Worm (Caenorhabditis elegans) whole organism, mixed stage, embryonic: ENCODE data around the gene anp-1.

Experiments used
- M03D4.4 ChIP-seq: sonication (generic microtip); optimal IDR thresholded peaks from 2 replicates; lab custom pipeline; 2017; ENCODE audit warnings: mild to moderate bottlenecking, missing genetic modification characterization, missing compliant biosample characterization
- bed-3 ChIP-seq: fragments of 200-800 bp; sonication (Bioruptor generic); optimal IDR thresholded peaks from 3 replicates; lab custom pipeline; 2018; ENCODE audit warnings: mild to moderate bottlenecking, missing genetic modification characterization, moderate library complexity, missing compliant biosample characterization
- blmp-1 ChIP-seq: fragments of 150-350 bp; optimal IDR thresholded peaks from 2 replicates; lab custom pipeline; 2014; ENCODE audit warnings: missing biosample characterization, missing genetic modification characterization
- ceh-39 ChIP-seq: fragments of 150-350 bp; optimal IDR thresholded peaks from 2 replicates; lab custom pipeline; 2014; ENCODE audit warnings: missing biosample characterization, missing genetic modification characterization
- ceh-43 ChIP-seq: fragments of 200-800 bp; sonication (Bioruptor generic); optimal IDR thresholded peaks from 2 replicates; lab custom pipeline; 2018; ENCODE audit warnings: mild to moderate bottlenecking, missing genetic modification characterization, moderate library complexity, missing compliant biosample characterization
- ceh-83 ChIP-seq: fragments of 200-800 bp; sonication (Bioruptor generic); optimal IDR thresholded peaks from 2 replicates; lab custom pipeline; 2018; ENCODE audit warnings: mild to moderate bottlenecking, missing genetic modification characterization, missing compliant biosample characterization
- ces-1 ChIP-seq: fragments of 150-350 bp; optimal IDR thresholded peaks from 2 replicates; lab custom pipeline; 2014; ENCODE audit warnings: missing biosample characterization, missing genetic modification reagents, missing genetic modification characterization
- cnd-1 ChIP-seq: fragments of 200-800 bp; sonication (Bioruptor generic); optimal IDR thresholded peaks from 2 replicates; lab custom pipeline; 2018; ENCODE audit warnings: mild to moderate bottlenecking, missing genetic modification characterization, missing compliant biosample characterization
- drap-1 ChIP-seq: fragments of 200-800 bp; sonication (Bioruptor generic); optimal IDR thresholded peaks from 3 replicates; lab custom pipeline; 2018; ENCODE audit warnings: mild to moderate bottlenecking, missing genetic modification characterization, missing compliant biosample characterization
- elt-1 ChIP-seq: sonication (generic microtip); optimal IDR thresholded peaks from 2 replicates; lab custom pipeline; 2017; ENCODE audit warnings: missing genetic modification characterization, mild to moderate bottlenecking, missing compliant biosample characterization, antibody characterized with exemption, moderate library complexity, borderline replicate concordance; ENCODE audit not compliant: insufficient read depth
- elt-3 ChIP-seq: fragments of 150-350 bp; optimal IDR thresholded peaks from 2 replicates; lab custom pipeline; 2014; ENCODE audit warnings: missing biosample characterization, missing genetic modification characterization
- flh-1 ChIP-seq: fragments of 200-800 bp; sonication (Bioruptor generic); optimal IDR thresholded peaks from 2 replicates; lab custom pipeline; 2018; ENCODE audit warnings: mild to moderate bottlenecking, missing genetic modification characterization, moderate library complexity, missing compliant biosample characterization
- ham-2 ChIP-seq: fragments of 200-800 bp; sonication (Bioruptor generic); optimal IDR thresholded peaks from 2 replicates; lab custom pipeline; 2018; ENCODE audit warnings: mild to moderate bottlenecking, missing genetic modification characterization, missing compliant biosample characterization
- hlh-1 ChIP-seq: fragments of 150-350 bp; optimal IDR thresholded peaks from 2 replicates; lab custom pipeline; 2014; ENCODE audit warnings: missing biosample characterization, missing genetic modification reagents, missing genetic modification characterization
- lin-13 ChIP-seq: fragments of 150-350 bp; optimal IDR thresholded peaks from 2 replicates; lab custom pipeline; 2014; ENCODE audit warnings: missing biosample characterization, missing genetic modification characterization
- lin-32 ChIP-seq: fragments of 200-800 bp; sonication (Bioruptor generic); optimal IDR thresholded peaks from 2 replicates; lab custom pipeline; 2018; ENCODE audit warnings: mild to moderate bottlenecking, missing genetic modification characterization, missing compliant biosample characterization
- lsy-2 ChIP-seq: fragments of 150-350 bp; optimal IDR thresholded peaks from 2 replicates; lab custom pipeline; 2014; ENCODE audit warnings: missing biosample characterization, missing genetic modification characterization
- mab-5 ChIP-seq: fragments of 150-350 bp; optimal IDR thresholded peaks from 2 replicates; lab custom pipeline; 2014; ENCODE audit warnings: missing biosample characterization, missing genetic modification characterization
- mep-1 ChIP-seq: fragments of 150-350 bp; optimal IDR thresholded peaks from 2 replicates; lab custom pipeline; 2017; ENCODE audit warnings: missing biosample characterization, missing genetic modification reagents, missing genetic modification characterization, inconsistent platforms
- mls-2 ChIP-seq: sonication (generic microtip); optimal IDR thresholded peaks from 2 replicates; lab custom pipeline; 2016; ENCODE audit warnings: mild to moderate bottlenecking, missing genetic modification characterization, moderate library complexity, missing compliant biosample characterization
- nhr-12 ChIP-seq: fragments of 150-350 bp; optimal IDR thresholded peaks from 2 replicates; lab custom pipeline; 2014; ENCODE audit warnings: missing biosample characterization, missing genetic modification characterization
- nhr-2 ChIP-seq: fragments of 150-350 bp; optimal IDR thresholded peaks from 2 replicates; lab custom pipeline; 2014; ENCODE audit warnings: missing biosample characterization, missing genetic modification characterization
- nhr-237 ChIP-seq: fragments of 150-350 bp; optimal IDR thresholded peaks from 2 replicates; lab custom pipeline; 2014; ENCODE audit warnings: missing biosample characterization, missing genetic modification characterization
- nhr-28 ChIP-seq: fragments of 150-350 bp; optimal IDR thresholded peaks from 2 replicates; lab custom pipeline; 2014; ENCODE audit warnings: missing biosample characterization, missing genetic modification characterization
- nhr-76 ChIP-seq: sonication (generic microtip); optimal IDR thresholded peaks from 2 replicates; lab custom pipeline; 2017; ENCODE audit warnings: missing biosample characterization, missing genetic modification characterization
- pha-4 ChIP-seq: fragments of 150-350 bp; optimal IDR thresholded peaks from 2 replicates; lab custom pipeline; 2018; ENCODE audit warnings: missing biosample characterization, missing genetic modification reagents, missing genetic modification characterization
- sem-2 ChIP-seq: fragments of 200-800 bp; sonication (Bioruptor generic); optimal IDR thresholded peaks from 2 replicates; lab custom pipeline; 2018; ENCODE audit warnings: mild to moderate bottlenecking, missing genetic modification characterization, missing compliant biosample characterization
- snpc-4 ChIP-seq: fragments of 150-350 bp; optimal IDR thresholded peaks from 2 replicates; lab custom pipeline; 2014; ENCODE audit warnings: missing biosample characterization, missing genetic modification characterization
- sptf-1 ChIP-seq: sonication (generic microtip); optimal IDR thresholded peaks from 2 replicates; lab custom pipeline; 2017; ENCODE audit warnings: mild to moderate bottlenecking, missing genetic modification characterization, moderate library complexity, missing compliant biosample characterization
- tbx-8 ChIP-seq: fragments of 200-800 bp; sonication (Bioruptor generic); optimal IDR thresholded peaks from 2 replicates; lab custom pipeline; 2018; ENCODE audit warnings: mild to moderate bottlenecking, missing genetic modification characterization, moderate library complexity, missing compliant biosample characterization
- unc-120 ChIP-seq: sonication (generic microtip); optimal IDR thresholded peaks from 2 replicates; lab custom pipeline; 2017; ENCODE audit warnings: missing genetic modification characterization, missing compliant biosample characterization; ENCODE audit not compliant: poor library complexity, severe bottlenecking
- unc-39 ChIP-seq: fragments of 150-350 bp; optimal IDR thresholded peaks from 2 replicates; lab custom pipeline; 2014; ENCODE audit warnings: missing biosample characterization, missing genetic modification characterization
- unc-62 ChIP-seq: fragments of 150-350 bp; optimal IDR thresholded peaks from 2 replicates; lab custom pipeline; 2014; ENCODE audit warnings: missing biosample characterization, missing genetic modification reagents, missing genetic modification characterization
- zip-8 ChIP-seq: fragments of 150-350 bp; optimal IDR thresholded peaks from 2 replicates; lab custom pipeline; 2014; ENCODE audit warnings: missing biosample characterization, missing genetic modification characterization
- ztf-11 ChIP-seq: fragments of 150-350 bp; optimal IDR thresholded peaks from 2 replicates; lab custom pipeline; 2014; ENCODE audit warnings: missing biosample characterization, missing genetic modification characterization

anp-1 gene

ce11 chrV:12897338-12897737 lies 38.1 kb downstream of the anp-1 start:
- TF ChIP-seq cnd-1 (tag; lab: Kevin White, UChicago) (no peak), lin-13 (no peak), hlh-1 (tag; lab: Kevin White, UChicago) (peak; percentile 35), sem-2 (GFP tag; lab: Kevin White, UChicago) (no peak), nhr-76 (tag; lab: Kevin White, UChicago) (no peak), blmp-1 (no peak), M03D4.4 (no peak), nhr-12 (tag; lab: Kevin White, UChicago) (no peak), ceh-39 (tag; lab: Kevin White, UChicago) (no peak), sptf-1 (no peak), snpc-4 (tag; lab: Kevin White, UChicago) (no peak), pha-4 (tag; lab: Kevin White, UChicago) (no peak), lin-32 (GFP tag; lab: Kevin White, UChicago) (no peak), ham-2 (GFP tag; lab: Kevin White, UChicago) (peak; percentile 40), unc-62 (GFP tag; lab: Kevin White, UChicago) (no peak), unc-39 (tag; lab: Kevin White, UChicago) (no peak), lsy-2 (no peak), ceh-43 (GFP tag; lab: Kevin White, UChicago) (no peak), nhr-237 (tag; lab: Kevin White, UChicago) (no peak), tbx-8 (GFP tag; lab: Kevin White, UChicago) (no peak), ces-1 (peak; percentile 95), zip-8 (tag; lab: Kevin White, UChicago) (no peak), ztf-11 (tag; lab: Kevin White, UChicago) (no peak), elt-1 (tag; lab: Kevin White, UChicago) (peak; percentile 50), mab-5 (tag; lab: Kevin White, UChicago) (no peak), flh-1 (GFP tag; lab: Kevin White, UChicago) (no peak), unc-120 (no peak), nhr-2 (tag; lab: Kevin White, UChicago) (peak; percentile 24), ceh-83 (GFP tag; lab: Kevin White, UChicago) (no peak), nhr-28 (tag; lab: Kevin White, UChicago) (no peak), elt-3 (tag; lab: Kevin White, UChicago) (no peak), bed-3 (no peak), drap-1 (no peak), mep-1 (tag; lab: Kevin White, UChicago) (peak; percentile 73), mls-2 (tag; lab: Kevin White, UChicago) (no peak)

ce11 chrV:12898583-12899232 lies 39.5 kb downstream of the anp-1 start:
- TF ChIP-seq ces-1 (peak; percentile 58), unc-62 (GFP tag; lab: Kevin White, UChicago) (peak; percentile 53), ztf-11 (tag; lab: Kevin White, UChicago) (no peak)

DNA sequence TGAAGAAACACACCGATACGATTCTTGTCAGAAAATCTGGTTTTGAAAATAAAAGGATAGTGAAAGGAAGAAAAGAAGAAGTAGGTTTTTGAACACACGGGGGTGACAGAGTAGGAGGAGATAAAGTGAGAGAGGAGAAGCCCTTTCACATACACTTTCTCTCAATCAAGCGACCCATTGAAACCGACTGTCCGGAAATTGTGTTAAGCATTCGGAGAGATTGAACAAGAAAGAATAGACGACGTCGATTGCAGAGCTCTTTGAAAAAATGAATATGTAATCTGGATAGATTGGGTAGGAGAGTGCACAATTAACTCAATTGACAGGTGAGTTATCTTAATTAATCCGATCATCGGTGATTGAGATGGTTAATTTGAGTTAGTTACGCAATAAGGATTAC lies 42.1 kb downstream of the anp-1 start:
- TF ChIP-seq ces-1: peak; percentile 89
- no peak for TF ChIP-seq bed-3
- TF ChIP-seq, all 35 proteins: peak for 1

DNA sequence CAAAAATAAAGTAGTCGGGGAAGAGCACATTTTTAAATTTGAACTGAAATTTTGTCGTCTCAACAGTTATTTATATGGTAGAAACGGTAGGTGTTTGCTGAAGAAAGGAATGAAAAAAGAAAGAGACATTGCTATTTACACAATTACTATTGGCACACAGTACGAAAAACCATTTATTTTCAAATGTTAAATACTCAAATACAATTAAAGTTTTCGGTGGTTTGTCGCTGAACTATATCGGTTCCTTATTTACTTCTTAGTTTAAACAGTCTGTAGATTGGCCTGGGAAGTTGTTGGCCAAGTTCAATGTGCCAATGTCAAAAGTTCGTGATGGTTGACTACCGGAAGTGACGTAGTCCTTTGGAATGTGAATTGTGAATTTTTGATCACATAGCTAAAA lies 44.8 kb downstream of the anp-1 start, which contains the start of gene ttr-27:
Gene ttr-27, minus strand, starts transcription at position 45 of the 400 bp plus-strand sequence.
- TF ChIP-seq zip-8 (tag; lab: Kevin White, UChicago) (no peak), nhr-76 (tag; lab: Kevin White, UChicago) (no peak), blmp-1 (no peak), ham-2 (GFP tag; lab: Kevin White, UChicago) (no peak), pha-4 (tag; lab: Kevin White, UChicago) (no peak), snpc-4 (tag; lab: Kevin White, UChicago) (no peak), mep-1 (tag; lab: Kevin White, UChicago) (no peak), cnd-1 (tag; lab: Kevin White, UChicago) (no peak), ceh-43 (GFP tag; lab: Kevin White, UChicago) (no peak), M03D4.4 (no peak), elt-3 (tag; lab: Kevin White, UChicago) (no peak), ztf-11 (tag; lab: Kevin White, UChicago) (no peak), mls-2 (tag; lab: Kevin White, UChicago) (no peak)
